Worm (Caenorhabditis elegans) whole organism, mixed stage, embryonic: ENCODE measurements around the gene smgl-2.

ENCODE experiments used
- M03D4.4 ChIP-seq: sonication (generic microtip); optimal IDR thresholded peaks from 2 replicates; lab custom pipeline; 2017; ENCODE audit warnings: mild to moderate bottlenecking, missing genetic modification characterization, missing compliant biosample characterization
- bed-3 ChIP-seq: fragments of 200-800 bp; sonication (Bioruptor generic); optimal IDR thresholded peaks from 3 replicates; lab custom pipeline; 2018; ENCODE audit warnings: mild to moderate bottlenecking, missing genetic modification characterization, moderate library complexity, missing compliant biosample characterization
- blmp-1 ChIP-seq: fragments of 150-350 bp; optimal IDR thresholded peaks from 2 replicates; lab custom pipeline; 2014; ENCODE audit warnings: missing biosample characterization, missing genetic modification characterization
- ceh-39 ChIP-seq: fragments of 150-350 bp; optimal IDR thresholded peaks from 2 replicates; lab custom pipeline; 2014; ENCODE audit warnings: missing biosample characterization, missing genetic modification characterization
- ceh-83 ChIP-seq: fragments of 200-800 bp; sonication (Bioruptor generic); optimal IDR thresholded peaks from 2 replicates; lab custom pipeline; 2018; ENCODE audit warnings: mild to moderate bottlenecking, missing genetic modification characterization, missing compliant biosample characterization
- ces-1 ChIP-seq: fragments of 150-350 bp; optimal IDR thresholded peaks from 2 replicates; lab custom pipeline; 2014; ENCODE audit warnings: missing biosample characterization, missing genetic modification reagents, missing genetic modification characterization
- cnd-1 ChIP-seq: fragments of 200-800 bp; sonication (Bioruptor generic); optimal IDR thresholded peaks from 2 replicates; lab custom pipeline; 2018; ENCODE audit warnings: mild to moderate bottlenecking, missing genetic modification characterization, missing compliant biosample characterization
- drap-1 ChIP-seq: fragments of 200-800 bp; sonication (Bioruptor generic); optimal IDR thresholded peaks from 3 replicates; lab custom pipeline; 2018; ENCODE audit warnings: mild to moderate bottlenecking, missing genetic modification characterization, missing compliant biosample characterization
- elt-1 ChIP-seq: sonication (generic microtip); optimal IDR thresholded peaks from 2 replicates; lab custom pipeline; 2017; ENCODE audit warnings: missing genetic modification characterization, mild to moderate bottlenecking, missing compliant biosample characterization, antibody characterized with exemption, moderate library complexity, borderline replicate concordance; ENCODE audit not compliant: insufficient read depth
- elt-3 ChIP-seq: fragments of 150-350 bp; optimal IDR thresholded peaks from 2 replicates; lab custom pipeline; 2014; ENCODE audit warnings: missing biosample characterization, missing genetic modification characterization
- flh-1 ChIP-seq: fragments of 200-800 bp; sonication (Bioruptor generic); optimal IDR thresholded peaks from 2 replicates; lab custom pipeline; 2018; ENCODE audit warnings: mild to moderate bottlenecking, missing genetic modification characterization, moderate library complexity, missing compliant biosample characterization
- ham-2 ChIP-seq: fragments of 200-800 bp; sonication (Bioruptor generic); optimal IDR thresholded peaks from 2 replicates; lab custom pipeline; 2018; ENCODE audit warnings: mild to moderate bottlenecking, missing genetic modification characterization, missing compliant biosample characterization
- hlh-1 ChIP-seq: fragments of 150-350 bp; optimal IDR thresholded peaks from 2 replicates; lab custom pipeline; 2014; ENCODE audit warnings: missing biosample characterization, missing genetic modification reagents, missing genetic modification characterization
- lin-13 ChIP-seq: fragments of 150-350 bp; optimal IDR thresholded peaks from 2 replicates; lab custom pipeline; 2014; ENCODE audit warnings: missing biosample characterization, missing genetic modification characterization
- lin-32 ChIP-seq: fragments of 200-800 bp; sonication (Bioruptor generic); optimal IDR thresholded peaks from 2 replicates; lab custom pipeline; 2018; ENCODE audit warnings: mild to moderate bottlenecking, missing genetic modification characterization, missing compliant biosample characterization
- lsy-2 ChIP-seq: fragments of 150-350 bp; optimal IDR thresholded peaks from 2 replicates; lab custom pipeline; 2014; ENCODE audit warnings: missing biosample characterization, missing genetic modification characterization
- mab-5 ChIP-seq: fragments of 150-350 bp; optimal IDR thresholded peaks from 2 replicates; lab custom pipeline; 2014; ENCODE audit warnings: missing biosample characterization, missing genetic modification characterization
- mep-1 ChIP-seq: fragments of 150-350 bp; optimal IDR thresholded peaks from 2 replicates; lab custom pipeline; 2017; ENCODE audit warnings: missing biosample characterization, missing genetic modification reagents, missing genetic modification characterization, inconsistent platforms
- mls-2 ChIP-seq: sonication (generic microtip); optimal IDR thresholded peaks from 2 replicates; lab custom pipeline; 2016; ENCODE audit warnings: mild to moderate bottlenecking, missing genetic modification characterization, moderate library complexity, missing compliant biosample characterization
- nhr-12 ChIP-seq: fragments of 150-350 bp; optimal IDR thresholded peaks from 2 replicates; lab custom pipeline; 2014; ENCODE audit warnings: missing biosample characterization, missing genetic modification characterization
- nhr-2 ChIP-seq: fragments of 150-350 bp; optimal IDR thresholded peaks from 2 replicates; lab custom pipeline; 2014; ENCODE audit warnings: missing biosample characterization, missing genetic modification characterization
- nhr-237 ChIP-seq: fragments of 150-350 bp; optimal IDR thresholded peaks from 2 replicates; lab custom pipeline; 2014; ENCODE audit warnings: missing biosample characterization, missing genetic modification characterization
- nhr-28 ChIP-seq: fragments of 150-350 bp; optimal IDR thresholded peaks from 2 replicates; lab custom pipeline; 2014; ENCODE audit warnings: missing biosample characterization, missing genetic modification characterization
- nhr-76 ChIP-seq: sonication (generic microtip); optimal IDR thresholded peaks from 2 replicates; lab custom pipeline; 2017; ENCODE audit warnings: missing biosample characterization, missing genetic modification characterization
- pha-4 ChIP-seq: fragments of 150-350 bp; optimal IDR thresholded peaks from 2 replicates; lab custom pipeline; 2018; ENCODE audit warnings: missing biosample characterization, missing genetic modification reagents, missing genetic modification characterization
- sem-2 ChIP-seq: fragments of 200-800 bp; sonication (Bioruptor generic); optimal IDR thresholded peaks from 2 replicates; lab custom pipeline; 2018; ENCODE audit warnings: mild to moderate bottlenecking, missing genetic modification characterization, missing compliant biosample characterization
- snpc-4 ChIP-seq: fragments of 150-350 bp; optimal IDR thresholded peaks from 2 replicates; lab custom pipeline; 2014; ENCODE audit warnings: missing biosample characterization, missing genetic modification characterization
- sptf-1 ChIP-seq: sonication (generic microtip); optimal IDR thresholded peaks from 2 replicates; lab custom pipeline; 2017; ENCODE audit warnings: mild to moderate bottlenecking, missing genetic modification characterization, moderate library complexity, missing compliant biosample characterization
- tbx-8 ChIP-seq: fragments of 200-800 bp; sonication (Bioruptor generic); optimal IDR thresholded peaks from 2 replicates; lab custom pipeline; 2018; ENCODE audit warnings: mild to moderate bottlenecking, missing genetic modification characterization, moderate library complexity, missing compliant biosample characterization
- unc-120 ChIP-seq: sonication (generic microtip); optimal IDR thresholded peaks from 2 replicates; lab custom pipeline; 2017; ENCODE audit warnings: missing genetic modification characterization, missing compliant biosample characterization; ENCODE audit not compliant: poor library complexity, severe bottlenecking
- unc-39 ChIP-seq: fragments of 150-350 bp; optimal IDR thresholded peaks from 2 replicates; lab custom pipeline; 2014; ENCODE audit warnings: missing biosample characterization, missing genetic modification characterization
- unc-62 ChIP-seq: fragments of 150-350 bp; optimal IDR thresholded peaks from 2 replicates; lab custom pipeline; 2014; ENCODE audit warnings: missing biosample characterization, missing genetic modification reagents, missing genetic modification characterization
- zip-8 ChIP-seq: fragments of 150-350 bp; optimal IDR thresholded peaks from 2 replicates; lab custom pipeline; 2014; ENCODE audit warnings: missing biosample characterization, missing genetic modification characterization

Gene smgl-2

DNA sequence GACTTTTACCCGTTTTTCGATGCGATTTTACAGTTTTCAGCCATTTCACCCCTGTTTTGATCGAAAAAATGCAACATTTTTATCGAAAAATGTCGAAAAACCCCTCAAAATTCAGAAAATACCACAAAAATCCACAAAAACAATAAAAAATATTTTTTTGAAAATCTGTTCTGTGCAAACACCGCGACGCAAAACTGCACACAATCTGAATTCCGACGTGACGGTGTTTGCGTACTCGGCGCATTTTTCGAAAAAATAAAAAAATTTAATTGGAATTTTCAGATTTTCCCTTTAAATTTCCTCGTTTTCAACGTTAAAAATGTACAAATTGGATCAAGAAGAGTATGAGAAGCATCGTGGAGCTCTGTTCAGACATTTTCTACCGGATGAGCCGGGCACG is at the start of gene smgl-2:
Gene smgl-2 (plus strand): TSS at position 320 of the 400 bp plus-strand sequence.
- no peak for TF ChIP-seq drap-1 (GFP tag; lab: Kevin White, UChicago)
- peak; percentile 11 for TF ChIP-seq nhr-2 (tag; lab: Kevin White, UChicago)
- TF ChIP-seq lin-32 (GFP tag; lab: Kevin White, UChicago): no peak
- peak; percentile 23 for TF ChIP-seq pha-4 (tag; lab: Kevin White, UChicago)
- TF ChIP-seq zip-8 (tag; lab: Kevin White, UChicago): no peak
- no peak for TF ChIP-seq nhr-76 (tag; lab: Kevin White, UChicago)
- no peak for TF ChIP-seq snpc-4
- TF ChIP-seq ces-1 (GFP tag; lab: Kevin White, UChicago): peak; percentile 62
- TF ChIP-seq M03D4.4: no peak
- peak; percentile 71 for TF ChIP-seq lsy-2 (tag; lab: Kevin White, UChicago)
- TF ChIP-seq blmp-1 (tag; lab: Kevin White, UChicago): no peak
- peak; percentile 44 for TF ChIP-seq nhr-237 (tag; lab: Kevin White, UChicago)
- no peak for TF ChIP-seq ceh-83 (GFP tag; lab: Kevin White, UChicago)
- TF ChIP-seq sem-2: no peak
- TF ChIP-seq ham-2: no peak
- TF ChIP-seq mls-2: no peak
- peak; percentile 81 for TF ChIP-seq mep-1 (tag; lab: Kevin White, UChicago)
- TF ChIP-seq mab-5 (tag; lab: Kevin White, UChicago): no peak
- TF ChIP-seq flh-1 (GFP tag; lab: Kevin White, UChicago): no peak
- TF ChIP-seq ceh-39 (tag; lab: Kevin White, UChicago): no peak
- TF ChIP-seq unc-62 (GFP tag; lab: Kevin White, UChicago): no peak
- no peak for TF ChIP-seq elt-1
- TF ChIP-seq unc-39: no peak
- TF ChIP-seq tbx-8 (GFP tag; lab: Kevin White, UChicago): no peak
- no peak for TF ChIP-seq elt-3
- no peak for TF ChIP-seq cnd-1
- TF ChIP-seq unc-120: no peak
- no peak for TF ChIP-seq nhr-28 (tag; lab: Kevin White, UChicago)
- TF ChIP-seq lin-13 (tag; lab: Kevin White, UChicago): peak; percentile 28

DNA sequence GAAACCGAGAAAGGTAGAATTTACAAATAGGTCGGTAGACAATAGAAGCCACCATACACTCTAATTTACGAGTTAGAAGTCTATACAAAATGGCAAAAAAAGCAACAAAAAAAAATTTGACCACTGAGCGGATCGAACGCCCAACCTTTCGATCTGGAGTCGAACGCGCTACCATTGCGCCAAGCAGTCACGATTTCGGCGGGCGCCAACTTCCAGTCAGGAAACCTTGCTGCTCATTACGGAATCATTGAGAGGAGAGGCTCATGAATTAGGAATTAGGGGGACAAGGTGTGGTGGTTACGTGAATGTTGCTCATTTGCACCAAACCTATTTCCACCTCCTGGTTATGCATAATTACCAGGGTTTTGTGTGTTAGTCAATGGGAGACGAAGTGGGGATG is 44.2 kb upstream of the smgl-2 start:
- TF ChIP-seq lin-32 (GFP tag; lab: Kevin White, UChicago) (no peak), tbx-8 (GFP tag; lab: Kevin White, UChicago) (no peak), mep-1 (tag; lab: Kevin White, UChicago) (no peak), bed-3 (GFP tag; lab: Kevin White, UChicago) (no peak), elt-1 (no peak), mls-2 (no peak), mab-5 (tag; lab: Kevin White, UChicago) (no peak), ceh-39 (tag; lab: Kevin White, UChicago) (no peak), snpc-4 (no peak), ham-2 (no peak), cnd-1 (no peak)

DNA sequence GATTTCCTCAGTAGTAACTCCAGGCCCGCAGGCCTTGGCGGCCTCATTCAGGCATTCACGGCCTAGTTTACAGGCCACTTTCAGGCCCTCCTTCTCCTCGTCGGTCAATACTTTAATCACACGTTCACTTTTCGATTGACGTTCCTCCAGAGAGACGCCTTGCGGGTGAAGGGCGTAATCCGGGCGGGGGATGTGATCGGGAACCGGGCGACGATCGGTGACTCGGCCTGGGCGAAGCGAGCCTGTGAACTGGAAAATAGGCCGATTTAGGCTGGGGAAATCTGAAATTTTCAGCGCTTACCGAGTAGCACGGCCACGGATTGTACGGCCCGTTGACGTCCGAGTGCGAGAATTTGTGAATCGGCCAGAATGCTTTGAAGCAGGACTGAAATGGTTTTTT is 39.7 kb upstream of the smgl-2 start:
- no peak for TF ChIP-seq sem-2
- no peak for TF ChIP-seq nhr-12 (tag; lab: Kevin White, UChicago)
- TF ChIP-seq M03D4.4: no peak
- TF ChIP-seq sptf-1: no peak
- TF ChIP-seq ceh-83 (GFP tag; lab: Kevin White, UChicago): no peak

- TF ChIP-seq lsy-2 (tag; lab: Kevin White, UChicago): no peak
- no peak for TF ChIP-seq cnd-1
- no peak for TF ChIP-seq elt-3
- TF ChIP-seq drap-1 (GFP tag; lab: Kevin White, UChicago): no peak
- TF ChIP-seq tbx-8 (GFP tag; lab: Kevin White, UChicago): no peak
- no peak for TF ChIP-seq nhr-2 (tag; lab: Kevin White, UChicago)
- TF ChIP-seq unc-62 (GFP tag; lab: Kevin White, UChicago): no peak
- TF ChIP-seq nhr-76 (tag; lab: Kevin White, UChicago): no peak
- no peak for TF ChIP-seq hlh-1
- TF ChIP-seq lin-13 (tag; lab: Kevin White, UChicago): no peak
- TF ChIP-seq unc-120: no peak
- no peak for TF ChIP-seq mls-2
Observed at ce11 chrIV:3686765-3687164, 39.2 kb upstream of the smgl-2 start, which contains the start of gene map-1. Gene map-1, minus strand, starts transcription at chrIV:3686865.

- TF ChIP-seq mep-1 (tag; lab: Kevin White, UChicago): no peak
- TF ChIP-seq hlh-1: no peak
- TF ChIP-seq flh-1 (GFP tag; lab: Kevin White, UChicago): no peak
Observed at ce11 chrIV:3688050-3688449, 37.9 kb upstream of the smgl-2 start.
